Worm (Caenorhabditis elegans): ENCODE measurements around the gene srv-1.

srv-1 gene

ce11 chrIII:6897587-6898064 is 47.4 kb downstream of the srv-1 start, which contains the start of gene T07E3.4 (continued):
- no peak for TF ChIP-seq cebp-1 (GFP tag; IDR thresholded peaks at IDR 0.05)
- peak; percentile 68 for TF ChIP-seq cebp-1 (tag; optimal IDR thresholded peaks at IDR 0.05)
- no peak for TF ChIP-seq dpff-1 (tag; optimal IDR thresholded peaks at IDR 0.05)
- TF ChIP-seq ekl-4 (GFP tag; IDR thresholded peaks at IDR 0.05): no peak
- peak; percentile 80 for TF ChIP-seq lin-40 (tag; optimal IDR thresholded peaks at IDR 0.05)
- peak; percentile 78 for TF ChIP-seq somi-1 (GFP tag; optimal IDR thresholded peaks at IDR 0.05)
- TF ChIP-seq Y53G8AR.9 (GFP tag; conservative IDR thresholded peaks at IDR 0.05): no peak
- TF ChIP-seq ceh-91 (GFP tag; IDR thresholded peaks at IDR 0.05): no peak
- TF ChIP-seq atf-7 (tag; optimal IDR thresholded peaks at IDR 0.05): peak; percentile 38
- no peak for TF ChIP-seq F22D6.2 (tag; optimal IDR thresholded peaks at IDR 0.05)
- TF ChIP-seq snpc-4 (GFP tag; optimal IDR thresholded peaks at IDR 0.05): no peak
- peak in 1 of 4 experiments; percentile 15 for TF ChIP-seq snpc-4 (tag; optimal IDR thresholded peaks at IDR 0.05)
- peak; percentile 60 for TF ChIP-seq ztf-26 (tag; optimal IDR thresholded peaks at IDR 0.05)
- TF ChIP-seq F52B5.7 (tag; optimal IDR thresholded peaks at IDR 0.05): no peak
- no peak for TF ChIP-seq cebp-2 (GFP tag; IDR thresholded peaks at IDR 0.05)
- TF ChIP-seq let-526 (GFP tag; IDR thresholded peaks at IDR 0.05): no peak
- no peak for TF ChIP-seq B0261.1 (tag; optimal IDR thresholded peaks at IDR 0.05)
- TF ChIP-seq let-607 (tag; optimal IDR thresholded peaks at IDR 0.05): no peak
- TF ChIP-seq lin-54 (GFP tag; optimal IDR thresholded peaks at IDR 0.05): no peak
- TF ChIP-seq rcor-1 (GFP tag; IDR thresholded peaks at IDR 0.05): no peak
- no peak for TF ChIP-seq hlh-26 (GFP tag; conservative IDR thresholded peaks at IDR 0.05)
- no peak for TF ChIP-seq attf-5 (GFP tag; optimal IDR thresholded peaks at IDR 0.05)
- peak; percentile 13 for TF ChIP-seq chd-7 (tag; optimal IDR thresholded peaks at IDR 0.05)
- no peak for TF ChIP-seq F23B12.7 (tag; optimal IDR thresholded peaks at IDR 0.05; ENCODE audit: insufficient read depth)
- TF ChIP-seq ets-4 (GFP tag; optimal IDR thresholded peaks at IDR 0.05): no peak
- no peak for TF ChIP-seq efl-1 (GFP tag; optimal IDR thresholded peaks at IDR 0.05)
- no peak for TF ChIP-seq mes-4 (tag; optimal IDR thresholded peaks at IDR 0.05)

- TF ChIP-seq lin-40 (tag; optimal IDR thresholded peaks at IDR 0.05) (peak; percentile 13), ztf-25 (GFP tag; IDR thresholded peaks at IDR 0.05) (no peak), T07F8.4 (tag; optimal IDR thresholded peaks at IDR 0.05) (no peak), somi-1 (GFP tag; optimal IDR thresholded peaks at IDR 0.05) (peak; percentile 60), ztf-26 (tag; optimal IDR thresholded peaks at IDR 0.05) (peak; percentile 43), tbp1 (GFP tag; optimal IDR thresholded peaks at IDR 0.05) (peak; percentile 7), ztf-22 (GFP tag; optimal IDR thresholded peaks at IDR 0.05) (no peak), cebp-1 (GFP tag; IDR thresholded peaks at IDR 0.05) (no peak), cebp-1 (tag; optimal IDR thresholded peaks at IDR 0.05) (peak; percentile 15), xnd-1 (tag; optimal IDR thresholded peaks at IDR 0.05) (no peak), Y53G8AR.9 (GFP tag; conservative IDR thresholded peaks at IDR 0.05) (0 out of 2 replicates have a peak, but pooled peaks have one; percentile 8), K11D2.4 (GFP tag; IDR thresholded peaks at IDR 0.05) (peak; percentile 33; the same call in 1 of the 2 replicates), snpc-4 (GFP tag; optimal IDR thresholded peaks at IDR 0.05) (no peak), snpc-4 (tag; optimal IDR thresholded peaks at IDR 0.05) (no peak), nhr-179 (tag; optimal IDR thresholded peaks at IDR 0.05) (no peak)
Measured at ce11 chrIII:6898518-6898917, 48.3 kb downstream of the srv-1 start.

ce11 chrIII:6900609-6901008 is 50.4 kb downstream of the srv-1 start:
- TF ChIP-seq rcor-1 (GFP tag; IDR thresholded peaks at IDR 0.05): no peak
- TF ChIP-seq repo-1 (tag; optimal IDR thresholded peaks at IDR 0.05): peak; percentile 36

All from whole organism, young adult.